Worm (Caenorhabditis elegans) whole organism, L4/young adult: ENCODE measurements around the gene C05G5.1.

Experiments used
- dao-5 ChIP-seq: sonication (generic microtip); optimal IDR thresholded peaks from 2 replicates; lab custom pipeline; 2016; ENCODE audit warnings: missing genotype, missing genetic modification characterization, moderate library complexity, missing compliant biosample characterization
- him-1 ChIP-seq: sonication (generic microtip); optimal IDR thresholded peaks from 2 replicates; lab custom pipeline; 2016; ENCODE audit warnings: missing genotype, missing genetic modification reagents, missing genetic modification characterization, missing compliant biosample characterization

- TF ChIP-seq dao-5 (no peak), him-1 (tag; lab: Kevin White, UChicago) (peak; percentile 11)
Measured at ce11 chrX:14753514-14754076, 13.7 kb upstream of the C05G5.1 start, which contains the start of gene sucl-1.
